Fruit fly (Drosophila melanogaster) whole organism, embryonic: ENCODE data around the gene RIOK2.

ENCODE experiments used
- ATbp ChIP-seq: fragments of 200-800 bp; sonication (Bioruptor generic); optimal IDR thresholded peaks from 2 replicates; lab custom pipeline; 2017; ENCODE audit warnings: missing biosample characterization, mild to moderate bottlenecking, missing genetic modification characterization, missing genetic modification reagents
- Ada2b ChIP-seq: fragments of 200-800 bp; sonication (Bioruptor generic); IDR thresholded peaks from 2 replicates; pipeline ENCODE4 v1.3.6; 2022; ENCODE audit warnings: missing biosample characterization, missing genetic modification characterization
- Awh ChIP-seq: fragments of 200-800 bp; sonication (Bioruptor generic); IDR thresholded peaks from 2 replicates; pipeline ENCODE4, ENCODE4 v1.3.6; 2022; ENCODE audit warnings: missing biosample characterization, missing genetic modification characterization
- CG11504 ChIP-seq: fragments of 200-800 bp; sonication (Bioruptor generic); optimal IDR thresholded peaks from 3 replicates; lab custom pipeline; 2019; ENCODE audit warnings: missing biosample characterization, mild to moderate bottlenecking, missing genetic modification characterization, moderate library complexity
- CG12942 ChIP-seq: fragments of 200-800 bp; sonication (Bioruptor generic); optimal IDR thresholded peaks from 3 replicates; lab custom pipeline; 2016; ENCODE audit warnings: missing biosample characterization, missing genetic modification characterization
- CG2875 ChIP-seq: fragments of 200-800 bp; sonication (Bioruptor generic); optimal IDR thresholded peaks from 2 replicates; lab custom pipeline; 2017; ENCODE audit warnings: missing biosample characterization, mild to moderate bottlenecking, missing genetic modification characterization, missing genetic modification reagents
- CG32532 ChIP-seq: fragments of 200-800 bp; sonication (Bioruptor generic); IDR thresholded peaks from 2 replicates; pipeline ENCODE4 v1.3.6; 2022; ENCODE audit warnings: missing biosample characterization, missing genetic modification characterization
- CG4328 ChIP-seq: fragments of 200-800 bp; sonication (Bioruptor generic); optimal IDR thresholded peaks from 3 replicates; lab custom pipeline; 2017; ENCODE audit warnings: missing biosample characterization, missing genetic modification reagents, missing genetic modification characterization
- CG4360 ChIP-seq: fragments of 200-800 bp; sonication (Bioruptor generic); IDR thresholded peaks from 2 replicates; pipeline ENCODE4 v1.3.6; 2022; ENCODE audit warnings: missing biosample characterization, missing genetic modification characterization
- CG4424 ChIP-seq: fragments of 200-800 bp; sonication (Bioruptor generic); optimal IDR thresholded peaks from 3 replicates; lab custom pipeline; 2016; ENCODE audit warnings: missing biosample characterization, missing genetic modification characterization
- CG4707 ChIP-seq: fragments of 200-800 bp; sonication (Bioruptor generic); optimal IDR thresholded peaks from 2 replicates; lab custom pipeline; 2018; ENCODE audit warnings: missing biosample characterization, mild to moderate bottlenecking, missing genetic modification characterization, moderate library complexity
- CG4820 ChIP-seq: fragments of 200-800 bp; sonication (Bioruptor generic); optimal IDR thresholded peaks from 3 replicates; lab custom pipeline; 2016; ENCODE audit warnings: missing biosample characterization, missing genetic modification characterization
- CG5953 ChIP-seq: fragments of 200-800 bp; sonication (Bioruptor generic); IDR thresholded peaks from 2 replicates; pipeline ENCODE4 v1.3.6; 2022; ENCODE audit warnings: missing biosample characterization, missing genetic modification characterization
- CG6175 ChIP-seq: fragments of 200-800 bp; sonication (Bioruptor generic); IDR thresholded peaks from 3 replicates; pipeline ENCODE4 v1.3.6; 2022; ENCODE audit warnings: missing biosample characterization, missing genetic modification characterization
- CG6689 ChIP-seq: fragments of 200-800 bp; sonication (Bioruptor generic); IDR thresholded peaks from 2 replicates; pipeline ENCODE4 v1.3.6; 2022; ENCODE audit warnings: missing biosample characterization, missing genetic modification characterization
- CG7372 ChIP-seq: fragments of 200-800 bp; sonication (Bioruptor generic); IDR thresholded peaks from 2 replicates; pipeline ENCODE4 v1.3.6; 2022; ENCODE audit warnings: missing biosample characterization, missing genetic modification characterization
- CG7786 ChIP-seq: fragments of 200-800 bp; sonication (Bioruptor generic); optimal IDR thresholded peaks from 2 replicates; lab custom pipeline; 2016; ENCODE audit warnings: missing biosample characterization, missing genetic modification characterization
- CG7839 ChIP-seq: fragments of 200-800 bp; sonication (Bioruptor generic); optimal IDR thresholded peaks from 3 replicates; lab custom pipeline; 2018; ENCODE audit warnings: missing biosample characterization, mild to moderate bottlenecking, missing genetic modification characterization, moderate library complexity
- CG9437 ChIP-seq: fragments of 200-800 bp; sonication (Bioruptor generic); optimal IDR thresholded peaks from 2 replicates; lab custom pipeline; 2018; ENCODE audit warnings: missing biosample characterization, mild to moderate bottlenecking, missing genetic modification characterization
- Dip2 ChIP-seq: fragments of 200-800 bp; sonication (Bioruptor generic); IDR thresholded peaks from 2 replicates; pipeline ENCODE4 v1.3.6; 2022; ENCODE audit warnings: missing biosample characterization, missing genetic modification characterization
- Dip3 ChIP-seq: fragments of 200-800 bp; sonication (Bioruptor generic); optimal IDR thresholded peaks from 3 replicates; lab custom pipeline; 2016; ENCODE audit warnings: missing biosample characterization, missing genetic modification characterization
- Doc3 ChIP-seq: fragments of 200-800 bp; sonication (Bioruptor generic); IDR thresholded peaks from 3 replicates; pipeline ENCODE4 v1.3.6; 2022; ENCODE audit warnings: missing biosample characterization, missing genetic modification characterization; ENCODE audit not compliant: partially characterized antibody
- Drgx ChIP-seq: fragments of 200-800 bp; sonication (Bioruptor generic); IDR thresholded peaks from 2 replicates; pipeline ENCODE4 v1.3.6; 2022; ENCODE audit warnings: missing biosample characterization, missing genetic modification characterization
- H2.0 ChIP-seq: fragments of 200-800 bp; sonication (Bioruptor generic); IDR thresholded peaks from 2 replicates; pipeline ENCODE4 v1.3.6; 2022; ENCODE audit warnings: missing biosample characterization, missing genetic modification characterization
- Hr78 ChIP-seq, 2 experiments: fragments of 200-800 bp in 1 of 2; fragments of >200 bp in 1 of 2; sonication (Bioruptor generic) in 1 of 2; optimal IDR thresholded peaks; 2 replicates each; lab custom pipeline; 2017 to 2019; ENCODE audit warnings: missing biosample characterization in 2 of 2, missing genetic modification characterization in 2 of 2, mild to moderate bottlenecking in 1 of 2, moderate library complexity in 1 of 2
- Jarid2 ChIP-seq: fragments of 200-800 bp; sonication (Bioruptor generic); optimal IDR thresholded peaks from 3 replicates; lab custom pipeline; 2017; ENCODE audit warnings: mild to moderate bottlenecking, missing biosample characterization, missing genetic modification reagents, missing genetic modification characterization
- MBD-R2 ChIP-seq: fragments of 200-800 bp; sonication (Bioruptor generic); IDR thresholded peaks from 2 replicates; pipeline ENCODE4 v1.3.6; 2022; ENCODE audit warnings: missing biosample characterization, missing genetic modification characterization
- Neu2 ChIP-seq: fragments of 200-800 bp; sonication (Bioruptor generic); optimal IDR thresholded peaks from 3 replicates; lab custom pipeline; 2016; ENCODE audit warnings: missing biosample characterization, missing genetic modification characterization, borderline replicate concordance
- Nf-YB ChIP-seq: fragments of 200-800 bp; sonication (Bioruptor generic); optimal IDR thresholded peaks from 3 replicates; lab custom pipeline; 2019; ENCODE audit warnings: missing biosample characterization, mild to moderate bottlenecking, missing genetic modification characterization, moderate library complexity
- Oli ChIP-seq: fragments of 200-800 bp; sonication (Bioruptor generic); optimal IDR thresholded peaks from 2 replicates; lab custom pipeline; 2018; ENCODE audit warnings: missing biosample characterization, mild to moderate bottlenecking, missing genetic modification characterization, moderate library complexity
- Optix ChIP-seq: fragments of 200-800 bp; sonication (Bioruptor generic); IDR thresholded peaks from 3 replicates; pipeline ENCODE4 v1.3.6; 2022; ENCODE audit warnings: missing biosample characterization, missing genetic modification characterization
- Ptx1 ChIP-seq: fragments of 200-800 bp; sonication (Bioruptor generic); IDR thresholded peaks from 2 replicates; pipeline ENCODE4 v1.3.6; 2022; ENCODE audit warnings: missing biosample characterization, missing genetic modification characterization
- Sin3A ChIP-seq: fragments of >200 bp; optimal IDR thresholded peaks from 2 replicates; lab custom pipeline; 2018
- ac ChIP-seq: fragments of 200-800 bp; sonication (Bioruptor generic); optimal IDR thresholded peaks from 3 replicates; lab custom pipeline; 2017; ENCODE audit warnings: missing biosample characterization, mild to moderate bottlenecking, missing genetic modification characterization
- amos ChIP-seq: fragments of 200-800 bp; sonication (Bioruptor generic); IDR thresholded peaks from 2 replicates; pipeline ENCODE4 v1.3.6; 2022; ENCODE audit warnings: missing biosample characterization, missing genetic modification characterization; ENCODE audit not compliant: partially characterized antibody
- bab2 ChIP-seq: fragments of 200-800 bp; sonication (Bioruptor generic); optimal IDR thresholded peaks from 2 replicates; lab custom pipeline; 2016; ENCODE audit warnings: missing biosample characterization, missing genetic modification characterization
- br ChIP-seq: fragments of >200 bp; optimal IDR thresholded peaks from 2 replicates; lab custom pipeline; 2017
- cato ChIP-seq: fragments of 200-800 bp; sonication (Bioruptor generic); optimal IDR thresholded peaks from 2 replicates; lab custom pipeline; 2016; ENCODE audit warnings: missing biosample characterization, missing genetic modification characterization, borderline replicate concordance
- chif ChIP-seq, 2 experiments: fragments of 200-800 bp; sonication (Bioruptor generic); optimal IDR thresholded peaks; 3 replicates each; lab custom pipeline; 2016; ENCODE audit warnings: missing biosample characterization in 2 of 2, missing genetic modification characterization in 2 of 2
- fd3F ChIP-seq: fragments of 200-800 bp; sonication (Bioruptor generic); optimal IDR thresholded peaks from 2 replicates; lab custom pipeline; 2018; ENCODE audit warnings: missing biosample characterization, mild to moderate bottlenecking, missing genetic modification characterization, moderate library complexity
- fru ChIP-seq: fragments of >200 bp; optimal IDR thresholded peaks from 2 replicates; lab custom pipeline; 2017
- ftz-f1 ChIP-seq: fragments of 200-800 bp; sonication (Bioruptor generic); optimal IDR thresholded peaks from 2 replicates; lab custom pipeline; 2016; ENCODE audit warnings: missing biosample characterization, missing genetic modification characterization
- insv ChIP-seq, 2 experiments: fragments of 200-800 bp; sonication (Bioruptor generic); optimal IDR thresholded peaks; 3 replicates each; lab custom pipeline; 2016 to 2018; ENCODE audit warnings: missing biosample characterization in 2 of 2, missing genetic modification characterization in 2 of 2
- lbe ChIP-seq: fragments of 200-800 bp; sonication (Bioruptor generic); optimal IDR thresholded peaks from 2 replicates; lab custom pipeline; 2016; ENCODE audit warnings: missing biosample characterization, mild to moderate bottlenecking, missing genetic modification characterization
- mld ChIP-seq: fragments of 200-800 bp; sonication (Bioruptor generic); IDR thresholded peaks from 3 replicates; pipeline ENCODE4 v1.3.6; 2022; ENCODE audit warnings: missing biosample characterization, missing genetic modification characterization; ENCODE audit not compliant: partially characterized antibody
- pnt ChIP-seq: fragments of 200-800 bp; sonication (Bioruptor generic); optimal IDR thresholded peaks from 3 replicates; lab custom pipeline; 2016; ENCODE audit warnings: missing biosample characterization, missing genetic modification characterization
- prd ChIP-seq, 3 experiments: fragments of >200 bp in 2 of 3; fragments of 200-800 bp in 1 of 3; sonication (Bioruptor generic) in 1 of 3; optimal IDR thresholded peaks in 2 of 3; IDR thresholded peaks in 1 of 3; 2 replicates in 2 of 3; 3 replicates in 1 of 3; pipeline versions ENCODE4 v1.3.6 to Lab custom; 2017 to 2022; ENCODE audit warnings: missing biosample characterization in 1 of 3, missing genetic modification characterization in 1 of 3
- row ChIP-seq: fragments of 200-800 bp; sonication (Bioruptor generic); IDR thresholded peaks from 3 replicates; pipeline ENCODE4 v1.3.6; 2022; ENCODE audit warnings: missing biosample characterization, missing genetic modification characterization
- slp2 ChIP-seq: fragments of 200-800 bp; sonication (Bioruptor generic); optimal IDR thresholded peaks from 2 replicates; lab custom pipeline; 2016; ENCODE audit warnings: missing biosample characterization, missing genetic modification characterization
- tx ChIP-seq: fragments of 200-800 bp; sonication (Bioruptor generic); optimal IDR thresholded peaks from 2 replicates; lab custom pipeline; 2016; ENCODE audit warnings: missing biosample characterization, missing genetic modification characterization
- unpg ChIP-seq: fragments of 200-800 bp; sonication (Bioruptor generic); optimal IDR thresholded peaks from 3 replicates; lab custom pipeline; 2018; ENCODE audit warnings: missing biosample characterization, mild to moderate bottlenecking, missing genetic modification characterization, moderate library complexity

Gene RIOK2

DNA sequence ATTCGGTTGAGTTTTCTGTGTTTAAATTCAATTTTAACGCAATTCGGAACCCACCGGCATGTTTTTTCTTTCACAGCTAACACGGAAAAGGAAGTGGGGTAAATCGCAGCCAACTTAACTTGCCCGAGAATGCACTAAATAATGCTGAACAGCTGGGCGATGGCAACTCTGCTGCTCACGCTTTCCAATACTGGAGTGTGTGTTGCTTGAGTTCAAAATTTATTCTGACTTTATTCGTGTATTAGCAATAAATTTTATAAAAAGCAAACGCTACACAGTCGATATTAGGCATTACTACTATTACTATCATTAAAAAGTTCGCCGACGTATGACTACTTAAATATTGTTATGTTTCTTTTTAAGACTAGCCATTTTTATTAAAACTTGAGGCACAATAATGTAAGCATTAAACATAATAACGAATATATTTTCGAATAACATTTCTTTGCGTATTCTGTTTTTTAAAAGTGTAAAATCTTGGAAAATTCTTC lies 18.2 kb upstream of the RIOK2 start, which contains the start of the genes RpS27 and Nup37 (continued):
- TF ChIP-seq insv (GFP tag; optimal IDR thresholded peaks at IDR 0.05; lab: Kevin White, UChicago) (peak in 1 of 2 experiments; percentile 87), Optix (peak; percentile 96), tx (GFP tag; lab: Kevin White, UChicago) (peak; percentile 97), H2.0 (GFP tag; lab: Robert Waterston, UW) (peak; percentile 97), Awh (GFP tag; lab: Robert Waterston, UW) (peak; percentile 98), prd (optimal IDR thresholded peaks at IDR 0.05; lab: Kevin White, UChicago) (no peak), prd (GFP tag; IDR thresholded peaks at IDR 0.05; lab: Robert Waterston, UW) (peak; percentile 91), lbe (peak; percentile 91), Nf-YB (GFP tag; lab: Kevin White, UChicago) (peak; percentile 84), chif (GFP tag; optimal IDR thresholded peaks at IDR 0.05; lab: Kevin White, UChicago) (peak; percentile 96 to 98), CG11504 (tag; lab: Kevin White, UChicago) (peak; percentile 93), fd3F (peak; percentile 97), Jarid2 (peak; percentile 94), Dip3 (GFP tag; lab: Kevin White, UChicago) (peak; percentile 98), CG6689 (GFP tag; lab: Robert Waterston, UW) (peak; percentile 91), CG7839 (tag; lab: Kevin White, UChicago) (peak; percentile 96), mld (GFP tag; lab: Robert Waterston, UW) (no peak), Doc3 (GFP tag; lab: Robert Waterston, UW) (no peak), cato (GFP tag; lab: Kevin White, UChicago) (peak; percentile 96), CG6175 (peak; percentile 98), ATbp (GFP tag; lab: Kevin White, UChicago) (peak; percentile 97), unpg (GFP tag; lab: Kevin White, UChicago) (peak; percentile 95), CG4328 (GFP tag; lab: Kevin White, UChicago) (peak; percentile 99), fru (lab: Kevin White, UChicago) (no peak), CG9437 (peak; percentile 94), br (lab: Kevin White, UChicago) (no peak), slp2 (GFP tag; lab: Kevin White, UChicago) (peak; percentile 99), CG32532 (GFP tag; lab: Robert Waterston, UW) (peak; percentile 98), Sin3A (lab: Kevin White, UChicago) (peak; percentile 64), row (GFP tag; lab: Robert Waterston, UW) (peak; percentile 86), pnt (peak; percentile 91), Drgx (peak; percentile 75), ac (GFP tag; lab: Kevin White, UChicago) (peak; percentile 99), Ada2b (GFP tag; lab: Robert Waterston, UW) (peak; percentile 87), Ptx1 (GFP tag; lab: Robert Waterston, UW) (peak; percentile 96), CG7372 (GFP tag; lab: Robert Waterston, UW) (peak; percentile 94), Oli (tag; lab: Kevin White, UChicago) (peak; percentile 94), MBD-R2 (GFP tag; lab: Robert Waterston, UW) (peak; percentile 86), CG4820 (GFP tag; lab: Kevin White, UChicago) (peak; percentile 97), CG4424 (GFP tag; lab: Kevin White, UChicago) (peak; percentile 98), CG4707 (GFP tag; lab: Kevin White, UChicago) (peak; percentile 97), bab2 (GFP tag; lab: Kevin White, UChicago) (peak; percentile 97), CG12942 (GFP tag; lab: Kevin White, UChicago) (peak; percentile 97), Dip2 (GFP tag; lab: Robert Waterston, UW) (0 out of 2 replicates have a peak, but pooled peaks have one; percentile 14), Hr78 (GFP tag; optimal IDR thresholded peaks at IDR 0.05; lab: Kevin White, UChicago) (no peak), ftz-f1 (peak; percentile 90), CG4360 (GFP tag; lab: Robert Waterston, UW) (peak; percentile 67), Neu2 (peak; percentile 93), CG2875 (GFP tag; lab: Kevin White, UChicago) (peak; percentile 98), CG5953 (GFP tag; lab: Robert Waterston, UW) (peak; percentile 96), amos (GFP tag; lab: Robert Waterston, UW) (peak; percentile 41; the same call in 1 of the 2 replicates), CG7786 (peak; percentile 98)
